Worm (Caenorhabditis elegans) whole organism, L1 larva: ENCODE measurements around the gene T13C2.3.
"Not testable (repeated sequence)": the region's sequence is repeated elsewhere in the genome, so short reads cannot be mapped to it uniquely, and the experiment has no call there.

Experiments
- C16A3.4 ChIP-seq: fragments of 150-350 bp; optimal IDR thresholded peaks from 2 replicates; lab custom pipeline; 2014; ENCODE audit warnings: missing biosample characterization, missing genetic modification characterization
- ama-1 ChIP-seq: fragments of 150-350 bp; optimal IDR thresholded peaks from 2 replicates; lab custom pipeline; 2014
- ceh-63 ChIP-seq: fragments of 200-800 bp; sonication (Bioruptor generic); optimal IDR thresholded peaks from 2 replicates; lab custom pipeline; 2018; ENCODE audit warnings: mild to moderate bottlenecking, missing genetic modification characterization, missing compliant biosample characterization
- ceh-8 ChIP-seq: fragments of 200-800 bp; sonication (Bioruptor generic); optimal IDR thresholded peaks from 2 replicates; lab custom pipeline; 2018; ENCODE audit warnings: mild to moderate bottlenecking, missing genetic modification characterization, moderate library complexity, missing compliant biosample characterization
- ceh-82 ChIP-seq, 3 experiments: fragments of 150-350 bp in 1 of 3; sonication (generic microtip) in 2 of 3; optimal IDR thresholded peaks; 2 replicates each; lab custom pipeline; 2014 to 2017; ENCODE audit warnings: missing biosample characterization in 3 of 3, missing genetic modification characterization in 3 of 3
- ceh-88 ChIP-seq: fragments of 200-800 bp; sonication (Bioruptor generic); IDR thresholded peaks from 2 replicates; pipeline ENCODE4 v1.3.6; 2022; ENCODE audit warnings: missing genetic modification characterization, missing compliant biosample characterization
- ceh-90 ChIP-seq: sonication (generic microtip); optimal IDR thresholded peaks from 2 replicates; lab custom pipeline; 2016; ENCODE audit warnings: missing genetic modification characterization, missing compliant biosample characterization
- ces-1 ChIP-seq: fragments of 150-350 bp; optimal IDR thresholded peaks from 2 replicates; lab custom pipeline; 2014; ENCODE audit warnings: missing biosample characterization, missing genetic modification reagents, missing genetic modification characterization
- efl-3 ChIP-seq: fragments of 200-800 bp; sonication (Bioruptor generic); optimal IDR thresholded peaks from 2 replicates; lab custom pipeline; 2018; ENCODE audit warnings: mild to moderate bottlenecking, missing genetic modification characterization, missing compliant biosample characterization
- egl-27 ChIP-seq, 2 experiments: fragments of 150-350 bp in 1 of 2; sonication (generic microtip); optimal IDR thresholded peaks; 3 replicates each; lab custom pipeline; 2017 to 2018; ENCODE audit warnings: missing biosample characterization in 2 of 2, missing genetic modification characterization in 2 of 2, missing genetic modification reagents in 2 of 2
- ets-5 ChIP-seq: fragments of 200-800 bp; sonication (Bioruptor generic); IDR thresholded peaks from 2 replicates; pipeline ENCODE4 v1.3.6; 2022; ENCODE audit warnings: missing genetic modification characterization, missing compliant biosample characterization
- fkh-10 ChIP-seq: sonication (generic microtip); optimal IDR thresholded peaks from 2 replicates; lab custom pipeline; 2017; ENCODE audit warnings: missing biosample characterization, missing genetic modification reagents, missing genetic modification characterization
- hlh-17 ChIP-seq: fragments of 200-800 bp; sonication (Bioruptor generic); optimal IDR thresholded peaks from 2 replicates; lab custom pipeline; 2018; ENCODE audit warnings: missing genetic modification characterization, mild to moderate bottlenecking, missing compliant biosample characterization, moderate library complexity, borderline replicate concordance
- hlh-4 ChIP-seq: sonication (generic microtip); optimal IDR thresholded peaks from 2 replicates; lab custom pipeline; 2016; ENCODE audit warnings: mild to moderate bottlenecking, missing genetic modification characterization, missing compliant biosample characterization
- isw-1 ChIP-seq: fragments of 200-800 bp; sonication (Bioruptor generic); IDR thresholded peaks from 2 replicates; pipeline ENCODE4 v1.3.6; 2022; ENCODE audit warnings: missing genetic modification characterization, missing compliant biosample characterization
- jun-1 ChIP-seq: fragments of 150-350 bp; optimal IDR thresholded peaks from 2 replicates; lab custom pipeline; 2014; ENCODE audit warnings: missing biosample characterization, missing genetic modification reagents, missing genetic modification characterization
- lin-13 ChIP-seq: fragments of 150-350 bp; optimal IDR thresholded peaks from 2 replicates; lab custom pipeline; 2014; ENCODE audit warnings: missing biosample characterization, missing genetic modification reagents, missing genetic modification characterization
- lin-14 ChIP-seq: fragments of 200-800 bp; sonication (Bioruptor generic); optimal IDR thresholded peaks from 2 replicates; lab custom pipeline; 2018; ENCODE audit warnings: mild to moderate bottlenecking, missing genetic modification characterization, moderate library complexity, missing compliant biosample characterization
- lin-15B ChIP-seq: fragments of 150-350 bp; sonication (generic microtip); optimal IDR thresholded peaks from 3 replicates; lab custom pipeline; 2014; ENCODE audit warnings: missing biosample characterization, missing genetic modification characterization
- lin-35 ChIP-seq, 2 experiments: fragments of 150-350 bp; optimal IDR thresholded peaks; 2 replicates each; lab custom pipeline; 2014; ENCODE audit warnings: missing biosample characterization in 2 of 2, missing genetic modification characterization in 2 of 2, missing genetic modification reagents in 2 of 2
- lin-39 ChIP-seq: fragments of 150-350 bp; optimal IDR thresholded peaks from 2 replicates; lab custom pipeline; 2014; ENCODE audit warnings: missing biosample characterization, missing genetic modification reagents, missing genetic modification characterization
- mab-9 ChIP-seq: fragments of 200-800 bp; sonication (Bioruptor generic); IDR thresholded peaks from 2 replicates; pipeline ENCODE4 v1.3.6; 2022; ENCODE audit warnings: missing genetic modification reagents, missing genetic modification characterization, missing compliant biosample characterization
- mdl-1 ChIP-seq, 2 experiments: fragments of 150-350 bp; optimal IDR thresholded peaks; 2 replicates each; lab custom pipeline; 2014 to 2017; ENCODE audit warnings: missing biosample characterization in 2 of 2, missing genetic modification characterization in 2 of 2, inconsistent platforms in 1 of 2
- mef-2 ChIP-seq: fragments of 150-350 bp; optimal IDR thresholded peaks from 2 replicates; lab custom pipeline; 2014; ENCODE audit warnings: missing biosample characterization, missing genetic modification characterization
- mep-1 ChIP-seq: fragments of 150-350 bp; optimal IDR thresholded peaks from 2 replicates; lab custom pipeline; 2014; ENCODE audit warnings: missing biosample characterization, missing genetic modification characterization
- nhr-12 ChIP-seq: sonication (generic microtip); optimal IDR thresholded peaks from 2 replicates; lab custom pipeline; 2017; ENCODE audit warnings: missing biosample characterization, missing genetic modification characterization
- nhr-19 ChIP-seq: fragments of 200-800 bp; sonication (Bioruptor generic); conservative IDR thresholded peaks from 2 replicates; pipeline ENCODE4 v1.3.6; 2022; ENCODE audit warnings: missing genetic modification characterization, missing compliant biosample characterization
- nhr-237 ChIP-seq: fragments of 150-350 bp; optimal IDR thresholded peaks from 2 replicates; lab custom pipeline; 2014; ENCODE audit warnings: missing biosample characterization, missing genetic modification characterization
- nhr-28 ChIP-seq: fragments of 150-350 bp; optimal IDR thresholded peaks from 2 replicates; lab custom pipeline; 2014; ENCODE audit warnings: missing biosample characterization, missing genetic modification characterization
- nhr-77 ChIP-seq: fragments of 150-350 bp; optimal IDR thresholded peaks from 2 replicates; lab custom pipeline; 2014; ENCODE audit warnings: missing biosample characterization, missing genetic modification characterization
- pag-3 ChIP-seq: sonication (generic microtip); optimal IDR thresholded peaks from 2 replicates; lab custom pipeline; 2017; ENCODE audit warnings: missing genetic modification characterization, mild to moderate bottlenecking, missing compliant biosample characterization, antibody characterized with exemption, borderline replicate concordance; ENCODE audit not compliant: insufficient read depth
- pax-3 ChIP-seq: fragments of 200-800 bp; sonication (Bioruptor generic); optimal IDR thresholded peaks from 2 replicates; lab custom pipeline; 2018; ENCODE audit warnings: mild to moderate bottlenecking, missing genetic modification characterization, moderate library complexity, missing compliant biosample characterization
- skn-1 ChIP-seq: fragments of 150-350 bp; optimal IDR thresholded peaks from 2 replicates; lab custom pipeline; 2014; ENCODE audit warnings: missing biosample characterization, missing genetic modification characterization
- snpc-4 ChIP-seq: fragments of 150-350 bp; optimal IDR thresholded peaks from 2 replicates; lab custom pipeline; 2014; ENCODE audit warnings: missing biosample characterization, missing genetic modification characterization
- snu-23 ChIP-seq: sonication (generic microtip); optimal IDR thresholded peaks from 2 replicates; lab custom pipeline; 2016; ENCODE audit warnings: missing genetic modification characterization, missing compliant biosample characterization
- swsn-7 ChIP-seq: sonication (generic microtip); optimal IDR thresholded peaks from 2 replicates; lab custom pipeline; 2016; ENCODE audit warnings: missing genetic modification characterization, missing compliant biosample characterization
- unc-130 ChIP-seq: fragments of 150-350 bp; optimal IDR thresholded peaks from 2 replicates; lab custom pipeline; 2017; ENCODE audit warnings: missing biosample characterization, missing genetic modification characterization, inconsistent platforms
- unc-30 ChIP-seq: sonication (generic microtip); optimal IDR thresholded peaks from 2 replicates; lab custom pipeline; 2017; ENCODE audit warnings: missing biosample characterization, missing genetic modification characterization
- unc-86 ChIP-seq: sonication (generic microtip); optimal IDR thresholded peaks from 2 replicates; lab custom pipeline; 2016; ENCODE audit warnings: missing genetic modification characterization, missing compliant biosample characterization
- unc-98 ChIP-seq: fragments of 200-800 bp; sonication (Bioruptor generic); IDR thresholded peaks from 2 replicates; pipeline ENCODE4 v1.3.6; 2022; ENCODE audit warnings: missing genetic modification characterization, missing compliant biosample characterization
- vab-15 ChIP-seq: sonication (generic microtip); optimal IDR thresholded peaks from 2 replicates; lab custom pipeline; 2017; ENCODE audit warnings: missing genotype, mild to moderate bottlenecking, missing genetic modification characterization, missing compliant biosample characterization
- xbp-1 ChIP-seq: sonication (generic microtip); optimal IDR thresholded peaks from 2 replicates; lab custom pipeline; 2016; ENCODE audit warnings: missing genetic modification characterization, missing compliant biosample characterization
- zag-1 ChIP-seq: fragments of 150-350 bp; optimal IDR thresholded peaks from 2 replicates; lab custom pipeline; 2014; ENCODE audit warnings: missing biosample characterization, missing genetic modification characterization
- zip-4 ChIP-seq: fragments of 200-800 bp; sonication (Bioruptor generic); optimal IDR thresholded peaks from 2 replicates; lab custom pipeline; 2018; ENCODE audit warnings: mild to moderate bottlenecking, missing genetic modification characterization, moderate library complexity, missing compliant biosample characterization
- ztf-11 ChIP-seq, 2 experiments: sonication (generic microtip); optimal IDR thresholded peaks; 2 replicates each; lab custom pipeline; 2016 to 2017; ENCODE audit warnings: missing genetic modification characterization in 2 of 2, missing biosample characterization in 1 of 2, missing compliant biosample characterization in 1 of 2

Gene T13C2.3

DNA sequence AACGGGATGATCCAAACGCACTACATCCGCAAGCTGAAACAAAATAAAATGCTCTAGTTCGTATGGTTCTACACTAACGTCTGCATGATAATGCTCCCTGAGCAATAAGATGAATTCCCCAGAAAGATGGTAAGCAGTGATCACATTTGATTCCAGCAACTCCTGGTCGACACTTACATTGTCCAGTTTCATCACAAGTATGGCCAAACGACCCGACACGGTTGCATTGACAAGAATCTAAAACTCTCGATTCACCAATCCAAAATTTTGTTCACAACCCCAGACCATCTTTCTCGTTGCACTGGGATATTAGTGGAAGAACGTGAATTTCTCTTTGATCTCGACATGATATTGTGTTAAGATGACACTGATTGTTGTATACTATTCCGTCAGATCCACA lies 19.0 kb upstream of the T13C2.3 start:
- no peak for TF ChIP-seq snu-23 (GFP tag; lab: Kevin White, UChicago)
- no peak for TF ChIP-seq lin-39 (tag; lab: Kevin White, UChicago)
- TF ChIP-seq ceh-88 (GFP tag; lab: Robert Waterston, UW), result no peak
- no peak for TF ChIP-seq ceh-63 (GFP tag; lab: Kevin White, UChicago)
- TF ChIP-seq zip-4 (GFP tag; lab: Kevin White, UChicago), result no peak
- TF ChIP-seq nhr-28 (tag; lab: Kevin White, UChicago), result no peak
- TF ChIP-seq C16A3.4, result no peak
- TF ChIP-seq isw-1, result no peak
- TF ChIP-seq, all 84 proteins: peak for 0

DNA sequence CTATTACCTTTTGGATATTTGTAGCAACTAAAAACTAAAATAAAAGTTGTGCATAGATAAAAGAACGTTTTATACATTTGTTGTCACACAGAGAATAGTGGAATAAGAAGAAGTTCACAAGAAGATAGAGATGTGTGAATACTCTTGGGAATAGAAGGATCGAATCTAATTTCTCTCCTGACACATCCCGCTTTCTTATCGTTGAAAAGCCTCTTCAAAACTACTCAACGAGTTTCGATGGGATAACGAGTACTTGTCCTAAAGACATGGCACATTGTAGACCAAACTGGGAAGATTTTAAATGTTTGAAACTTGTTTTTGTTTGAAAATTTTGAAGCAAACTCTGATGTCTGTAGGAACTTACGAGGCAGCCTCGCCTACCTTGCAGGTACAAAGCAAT lies 16.6 kb upstream of the T13C2.3 start:
- TF ChIP-seq pax-3 (no peak), fkh-10 (GFP tag; lab: Kevin White, UChicago) (peak; percentile 32), lin-14 (peak; percentile 47)

DNA sequence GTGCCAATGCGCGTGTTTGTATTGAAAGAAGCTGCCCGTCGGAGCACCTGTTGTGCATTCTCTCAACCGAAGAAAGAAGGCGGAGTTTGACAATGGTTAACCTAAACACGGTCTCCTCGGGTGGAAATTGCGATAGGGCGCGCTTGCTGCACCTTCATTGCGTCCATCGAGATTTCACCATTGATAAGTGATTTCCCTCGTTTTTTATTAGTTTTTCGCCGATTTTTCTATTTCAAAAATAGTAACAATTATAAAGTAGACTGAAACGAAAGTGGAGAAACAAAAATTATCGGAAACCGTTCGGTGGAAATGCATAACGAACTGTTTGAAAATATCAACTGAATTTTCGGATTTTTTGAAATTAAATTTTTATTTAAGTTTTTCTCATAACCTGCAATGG lies 14.0 kb upstream of the T13C2.3 start, which contains the start of gene agr-1:
Gene agr-1 (minus strand): TSS at position 101 of the 400 bp plus-strand sequence.
- TF ChIP-seq ceh-88 (GFP tag; lab: Robert Waterston, UW); ceh-82 (tag; optimal IDR thresholded peaks at IDR 0.05; lab: Kevin White, UChicago); ceh-8: not testable (repeated sequence)
- TF ChIP-seq, all 84 proteins: peak for 0; not testable (repeated sequence) for 84

DNA sequence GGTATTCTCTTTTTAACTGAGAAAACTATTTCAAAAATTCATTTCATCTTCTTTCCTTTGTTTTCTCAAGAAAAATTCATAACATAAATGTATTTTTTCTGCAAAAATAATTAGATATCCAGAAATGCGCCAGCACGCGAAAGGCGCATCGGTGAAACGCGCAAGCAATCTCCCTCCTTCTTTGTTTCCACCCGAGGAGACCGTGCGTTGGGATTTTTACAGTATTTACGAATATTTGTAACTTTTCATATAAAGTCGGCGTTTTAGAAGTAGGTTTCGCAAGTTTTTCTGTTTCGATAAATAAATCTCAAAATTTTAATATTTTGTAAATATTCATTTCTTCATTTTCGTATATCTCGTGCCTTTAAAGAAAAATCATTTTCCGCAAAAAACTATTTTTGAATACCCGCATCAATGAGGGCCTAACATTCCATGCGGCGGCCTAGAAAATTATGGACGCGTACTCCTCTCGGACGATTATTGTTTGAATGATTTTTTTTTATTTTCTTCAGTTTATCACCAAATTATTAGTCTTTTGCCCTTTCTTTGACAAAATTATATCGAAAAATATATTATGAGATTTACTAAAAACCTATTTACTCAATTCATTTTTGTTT lies 12.5 kb upstream of the T13C2.3 start, which contains the start of gene ssup-72:
Gene ssup-72 (plus strand): TSS at position 181 of the 617 bp plus-strand sequence.
- TF ChIP-seq hlh-4, result no peak
- TF ChIP-seq nhr-237 (tag; lab: Kevin White, UChicago), result no peak
- TF ChIP-seq pag-3, result no peak
- TF ChIP-seq ceh-90 (tag; lab: Kevin White, UChicago), result peak; percentile 86
- no peak for TF ChIP-seq ces-1 (GFP tag; lab: Kevin White, UChicago)
- peak; percentile 85 for TF ChIP-seq pax-3
- TF ChIP-seq lin-13, result peak; percentile 52
- TF ChIP-seq mdl-1 (tag; optimal IDR thresholded peaks at IDR 0.05; lab: Kevin White, UChicago), result peak in 1 of 2 experiments; percentile 29
- peak; percentile 80 for TF ChIP-seq swsn-7 (tag; lab: Kevin White, UChicago)
- TF ChIP-seq zag-1, result no peak
- TF ChIP-seq lin-35 (GFP tag; optimal IDR thresholded peaks at IDR 0.05; lab: Kevin White, UChicago), result peak; percentile 84 to 91
- peak; percentile 84 for TF ChIP-seq lin-14
- peak; percentile 18 to 61 (median 24) for TF ChIP-seq ceh-82 (tag; optimal IDR thresholded peaks at IDR 0.05; lab: Kevin White, UChicago)
- TF ChIP-seq unc-86 (tag; lab: Kevin White, UChicago), result peak; percentile 77
- peak; percentile 41 for TF ChIP-seq snpc-4
- TF ChIP-seq mef-2 (tag; lab: Kevin White, UChicago), result no peak
- TF ChIP-seq mep-1, result peak; percentile 84
- no peak for TF ChIP-seq ama-1
- peak; percentile 76 for TF ChIP-seq unc-130 (tag; lab: Kevin White, UChicago)
- TF ChIP-seq xbp-1 (tag; lab: Kevin White, UChicago), result peak; percentile 78
- TF ChIP-seq ceh-8, result no peak
- peak in 1 of 2 experiments; percentile 88 for TF ChIP-seq ztf-11 (tag; optimal IDR thresholded peaks at IDR 0.05; lab: Kevin White, UChicago)
- TF ChIP-seq egl-27 (tag; optimal IDR thresholded peaks at IDR 0.05; lab: Kevin White, UChicago), result no peak
- TF ChIP-seq lin-15B (tag; lab: Kevin White, UChicago), result peak; percentile 39
- peak; percentile 15 for TF ChIP-seq nhr-77 (tag; lab: Kevin White, UChicago)
- peak; percentile 79 for TF ChIP-seq nhr-19 (GFP tag; lab: Robert Waterston, UW)
- TF ChIP-seq vab-15, result no peak
- TF ChIP-seq nhr-12 (tag; lab: Kevin White, UChicago), result no peak
- TF ChIP-seq mab-9 (GFP tag; lab: Robert Waterston, UW), result peak; percentile 69
- TF ChIP-seq unc-30, result no peak
- TF ChIP-seq unc-98 (GFP tag; lab: Robert Waterston, UW), result no peak
- peak; percentile 45 for TF ChIP-seq skn-1 (tag; lab: Kevin White, UChicago)
- TF ChIP-seq hlh-17 (GFP tag; lab: Kevin White, UChicago), result no peak
- peak; percentile 6 for TF ChIP-seq efl-3 (GFP tag; lab: Kevin White, UChicago)
- TF ChIP-seq jun-1 (tag; lab: Kevin White, UChicago), result no peak
- TF ChIP-seq ets-5 (GFP tag; lab: Robert Waterston, UW), result no peak
- TF ChIP-seq ceh-88 (GFP tag; lab: Robert Waterston, UW), result peak; percentile 62; the same call in 1 of the 2 replicates
